Fruit fly (Drosophila melanogaster) whole organism, prepupa: ENCODE measurements around the gene CG33322.

Experiments used
- Blimp-1 ChIP-seq: fragments of 200-800 bp; sonication (Bioruptor generic); optimal IDR thresholded peaks from 3 replicates; lab custom pipeline; 2017; ENCODE audit warnings: missing biosample characterization, missing genetic modification characterization, mild to moderate bottlenecking, moderate library complexity, missing genetic modification reagents
- CG10631 ChIP-seq: fragments of 200-800 bp; sonication (Bioruptor generic); optimal IDR thresholded peaks from 2 replicates; lab custom pipeline; 2016; ENCODE audit warnings: missing biosample characterization, missing genetic modification characterization
- CG10669 ChIP-seq: fragments of 200-800 bp; sonication (Bioruptor generic); optimal IDR thresholded peaks from 3 replicates; lab custom pipeline; 2018; ENCODE audit warnings: missing biosample characterization, mild to moderate bottlenecking, missing genetic modification characterization, moderate library complexity
- CG11294 ChIP-seq: fragments of 200-800 bp; sonication (Bioruptor generic); IDR thresholded peaks from 2 replicates; pipeline ENCODE4 v1.3.6; 2022; ENCODE audit warnings: missing biosample characterization, missing genetic modification characterization
- CG15336 ChIP-seq: fragments of 200-800 bp; sonication (Bioruptor generic); IDR thresholded peaks from 2 replicates; pipeline ENCODE4 v1.3.6; 2022; ENCODE audit warnings: missing biosample characterization, missing genetic modification characterization
- CG16779 ChIP-seq: fragments of 200-800 bp; sonication (Bioruptor generic); optimal IDR thresholded peaks from 3 replicates; lab custom pipeline; 2017; ENCODE audit warnings: missing biosample characterization, mild to moderate bottlenecking, missing genetic modification characterization
- CG3032 ChIP-seq: fragments of 200-800 bp; optimal IDR thresholded peaks from 2 replicates; lab custom pipeline; 2019; ENCODE audit warnings: missing biosample characterization, mild to moderate bottlenecking, missing genetic modification characterization, moderate library complexity
- CG31627 ChIP-seq: fragments of 200-800 bp; sonication (Bioruptor generic); optimal IDR thresholded peaks from 3 replicates; lab custom pipeline; 2016; ENCODE audit warnings: missing biosample characterization, missing genetic modification characterization
- CG34406 ChIP-seq: fragments of 200-800 bp; sonication (Bioruptor generic); optimal IDR thresholded peaks from 3 replicates; lab custom pipeline; 2016; ENCODE audit warnings: missing biosample characterization, missing genetic modification characterization
- CG3919 ChIP-seq: fragments of 200-800 bp; sonication (Bioruptor generic); optimal IDR thresholded peaks from 3 replicates; lab custom pipeline; 2016; ENCODE audit warnings: missing biosample characterization, missing genetic modification characterization
- CG4318 ChIP-seq: fragments of 200-800 bp; sonication (Bioruptor generic); optimal IDR thresholded peaks from 3 replicates; lab custom pipeline; 2017; ENCODE audit warnings: missing biosample characterization, mild to moderate bottlenecking, missing genetic modification characterization
- CG6276 ChIP-seq: fragments of 200-800 bp; sonication (Bioruptor generic); optimal IDR thresholded peaks from 2 replicates; lab custom pipeline; 2017; ENCODE audit warnings: missing biosample characterization, mild to moderate bottlenecking, missing genetic modification characterization
- CG6792 ChIP-seq: fragments of 200-800 bp; sonication (Bioruptor generic); optimal IDR thresholded peaks from 3 replicates; lab custom pipeline; 2016; ENCODE audit warnings: missing biosample characterization, missing genetic modification characterization
- CG6808 ChIP-seq: fragments of 200-800 bp; sonication (Bioruptor generic); optimal IDR thresholded peaks from 3 replicates; lab custom pipeline; 2017; ENCODE audit warnings: missing biosample characterization, missing genetic modification characterization, mild to moderate bottlenecking, moderate library complexity, missing genetic modification reagents
- CG6854 ChIP-seq: fragments of 200-800 bp; sonication (Bioruptor generic); optimal IDR thresholded peaks from 2 replicates; lab custom pipeline; 2017; ENCODE audit warnings: missing biosample characterization, mild to moderate bottlenecking, missing genetic modification characterization
- CG8119 ChIP-seq: fragments of 200-800 bp; sonication (Bioruptor generic); IDR thresholded peaks from 3 replicates; pipeline ENCODE4 v1.3.6; 2022; ENCODE audit warnings: missing biosample characterization, missing genetic modification characterization
- CG8319 ChIP-seq: fragments of 200-800 bp; sonication (Bioruptor generic); optimal IDR thresholded peaks from 3 replicates; lab custom pipeline; 2016; ENCODE audit warnings: missing biosample characterization, missing genetic modification characterization
- CG8632 ChIP-seq: fragments of 200-800 bp; sonication (Bioruptor generic); optimal IDR thresholded peaks from 3 replicates; lab custom pipeline; 2016; ENCODE audit warnings: missing biosample characterization, missing genetic modification characterization
- CG9139 ChIP-seq: fragments of 200-800 bp; sonication (Bioruptor generic); optimal IDR thresholded peaks from 3 replicates; lab custom pipeline; 2017; ENCODE audit warnings: missing biosample characterization, mild to moderate bottlenecking, missing genetic modification characterization
- Eip75B ChIP-seq: fragments of 200-800 bp; sonication (Bioruptor generic); optimal IDR thresholded peaks from 3 replicates; lab custom pipeline; 2016; ENCODE audit warnings: missing biosample characterization, missing genetic modification characterization
- Eip78C ChIP-seq: fragments of 200-800 bp; sonication (Bioruptor generic); peaks from one replicate; lab custom pipeline; 2016; ENCODE audit warnings: missing biosample characterization, missing genetic modification characterization
- Eip93F ChIP-seq: fragments of 200-800 bp; sonication (Bioruptor generic); optimal IDR thresholded peaks from 2 replicates; lab custom pipeline; 2016; ENCODE audit warnings: missing biosample characterization, mild to moderate bottlenecking, missing genetic modification characterization
- Gug ChIP-seq: fragments of 200-800 bp; sonication (Bioruptor generic); IDR thresholded peaks from 2 replicates; pipeline ENCODE4 v1.3.6; 2022; ENCODE audit warnings: missing biosample characterization, missing genetic modification characterization
- Hr38 ChIP-seq: sonication (Bioruptor generic); optimal IDR thresholded peaks from 2 replicates; lab custom pipeline; 2016; ENCODE audit warnings: missing biosample characterization, missing genetic modification characterization
- Hr39 ChIP-seq: fragments of 200-800 bp; sonication (Bioruptor generic); optimal IDR thresholded peaks from 2 replicates; lab custom pipeline; 2016; ENCODE audit warnings: missing biosample characterization, missing genetic modification characterization
- Hr4 ChIP-seq: fragments of 200-800 bp; sonication (Bioruptor generic); optimal IDR thresholded peaks from 3 replicates; lab custom pipeline; 2016; ENCODE audit warnings: missing biosample characterization, missing genetic modification characterization
- Lpt ChIP-seq: fragments of 200-800 bp; sonication (Bioruptor generic); optimal IDR thresholded peaks from 3 replicates; lab custom pipeline; 2016; ENCODE audit warnings: missing biosample characterization, missing genetic modification characterization
- Met ChIP-seq: fragments of 200-800 bp; sonication (Bioruptor generic); optimal IDR thresholded peaks from 3 replicates; lab custom pipeline; 2016; ENCODE audit warnings: missing biosample characterization, missing genetic modification characterization
- OdsH ChIP-seq: fragments of 200-800 bp; sonication (Bioruptor generic); optimal IDR thresholded peaks from 3 replicates; lab custom pipeline; 2016; ENCODE audit warnings: missing biosample characterization, missing genetic modification characterization
- Smox ChIP-seq: fragments of 200-800 bp; sonication (Bioruptor generic); optimal IDR thresholded peaks from 3 replicates; lab custom pipeline; 2016; ENCODE audit warnings: missing biosample characterization, missing genetic modification characterization
- Sox14 ChIP-seq: fragments of 200-800 bp; sonication (Bioruptor generic); optimal IDR thresholded peaks from 3 replicates; lab custom pipeline; 2016; ENCODE audit warnings: missing biosample characterization, missing genetic modification characterization
- Sox15 ChIP-seq: fragments of 200-800 bp; sonication (Bioruptor generic); optimal IDR thresholded peaks from 3 replicates; lab custom pipeline; 2016; ENCODE audit warnings: missing biosample characterization, missing genetic modification characterization
- achi ChIP-seq: fragments of 200-800 bp; sonication (Bioruptor generic); optimal IDR thresholded peaks from 3 replicates; lab custom pipeline; 2016; ENCODE audit warnings: missing biosample characterization, missing genetic modification characterization
- acj6 ChIP-seq: fragments of 200-800 bp; sonication (Bioruptor generic); optimal IDR thresholded peaks from 3 replicates; lab custom pipeline; 2016; ENCODE audit warnings: missing biosample characterization, missing genetic modification characterization
- cyc ChIP-seq: fragments of 200-800 bp; sonication (Bioruptor generic); optimal IDR thresholded peaks from 3 replicates; lab custom pipeline; 2016; ENCODE audit warnings: missing biosample characterization, missing genetic modification characterization
- dac ChIP-seq: fragments of 200-800 bp; sonication (Bioruptor generic); optimal IDR thresholded peaks from 2 replicates; lab custom pipeline; 2017; ENCODE audit warnings: missing biosample characterization, mild to moderate bottlenecking, missing genetic modification characterization
- dsx ChIP-seq: fragments of 200-800 bp; optimal IDR thresholded peaks from 3 replicates; lab custom pipeline; 2019; ENCODE audit warnings: missing biosample characterization, mild to moderate bottlenecking, missing genetic modification characterization, moderate library complexity; ENCODE audit not compliant: poor library complexity, severe bottlenecking
- eg ChIP-seq: fragments of 200-800 bp; sonication (Bioruptor generic); IDR thresholded peaks from 3 replicates; pipeline ENCODE4 v1.3.6; 2022; ENCODE audit warnings: missing biosample characterization, missing genetic modification characterization
- fd59A ChIP-seq: fragments of 200-800 bp; sonication (Bioruptor generic); optimal IDR thresholded peaks from 2 replicates; lab custom pipeline; 2017; ENCODE audit warnings: missing biosample characterization, mild to moderate bottlenecking, missing genetic modification characterization, missing genetic modification reagents
- fd85E ChIP-seq: fragments of 200-800 bp; sonication (Bioruptor generic); optimal IDR thresholded peaks from 3 replicates; lab custom pipeline; 2016; ENCODE audit warnings: missing biosample characterization, missing genetic modification characterization
- fkh ChIP-seq: fragments of 200-800 bp; sonication (Bioruptor generic); optimal IDR thresholded peaks from 3 replicates; lab custom pipeline; 2017; ENCODE audit warnings: missing biosample characterization, mild to moderate bottlenecking, missing genetic modification characterization, moderate library complexity
- net ChIP-seq: fragments of 200-800 bp; sonication (Bioruptor generic); optimal IDR thresholded peaks from 3 replicates; lab custom pipeline; 2016; ENCODE audit warnings: missing biosample characterization, missing genetic modification characterization
- pdm3 ChIP-seq: fragments of 200-800 bp; sonication (Bioruptor generic); optimal IDR thresholded peaks from 3 replicates; lab custom pipeline; 2016; ENCODE audit warnings: missing biosample characterization, missing genetic modification characterization
- salr ChIP-seq, 2 experiments: fragments of 200-800 bp; sonication (Bioruptor generic); optimal IDR thresholded peaks; 3 replicates each; lab custom pipeline; 2016 to 2018; ENCODE audit warnings: missing biosample characterization in 2 of 2, missing genetic modification characterization in 2 of 2, mild to moderate bottlenecking in 1 of 2
- spab ChIP-seq: fragments of 200-800 bp; sonication (Bioruptor generic); optimal IDR thresholded peaks from 2 replicates; lab custom pipeline; 2017; ENCODE audit warnings: missing biosample characterization, mild to moderate bottlenecking, missing genetic modification characterization, missing genetic modification reagents
- svp ChIP-seq: fragments of 200-800 bp; sonication (Bioruptor generic); peaks from one replicate; lab custom pipeline; 2016; ENCODE audit warnings: missing biosample characterization, missing genetic modification characterization
- topi ChIP-seq: fragments of 200-800 bp; sonication (Bioruptor generic); optimal IDR thresholded peaks from 3 replicates; lab custom pipeline; 2016; ENCODE audit warnings: missing biosample characterization, missing genetic modification characterization
- vri ChIP-seq: fragments of 200-800 bp; sonication (Bioruptor generic); optimal IDR thresholded peaks from 3 replicates; lab custom pipeline; 2016; ENCODE audit warnings: missing biosample characterization, mild to moderate bottlenecking, missing genetic modification characterization

Gene CG33322

DNA sequence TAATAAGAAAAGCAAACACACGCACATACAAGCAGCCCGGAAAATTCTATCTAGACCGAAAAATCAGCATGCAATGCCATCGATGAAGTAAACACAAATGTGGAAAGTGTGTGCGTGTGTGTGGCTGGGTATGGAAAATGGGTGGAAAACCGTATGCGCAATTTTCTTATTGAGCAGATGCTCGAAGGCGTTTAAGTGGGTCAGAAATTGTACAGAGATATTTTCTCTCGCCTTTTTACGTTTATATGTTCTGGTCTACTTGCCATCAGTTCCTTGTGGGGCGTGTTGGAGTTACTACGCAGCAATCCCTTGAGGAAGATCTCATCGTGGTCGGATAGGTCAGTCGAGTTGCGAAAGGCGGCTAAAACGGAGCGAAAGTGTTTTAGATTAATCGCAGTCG lies 20.3 kb downstream of the CG33322 start:
- TF ChIP-seq CG9139 (no peak), CG4318 (GFP tag; lab: Kevin White, UChicago) (no peak), pdm3 (GFP tag; lab: Kevin White, UChicago) (no peak), vri (GFP tag; lab: Kevin White, UChicago) (no peak), Met (no peak), dsx (no peak), salr (GFP tag; optimal IDR thresholded peaks at IDR 0.05; lab: Kevin White, UChicago) (no peak), Smox (GFP tag; lab: Kevin White, UChicago) (no peak), svp (no peak), CG8119 (GFP tag; lab: Robert Waterston, UW) (no peak), CG8319 (GFP tag; lab: Kevin White, UChicago) (no peak), CG16779 (tag; lab: Kevin White, UChicago) (no peak), topi (GFP tag; lab: Kevin White, UChicago) (no peak)

DNA sequence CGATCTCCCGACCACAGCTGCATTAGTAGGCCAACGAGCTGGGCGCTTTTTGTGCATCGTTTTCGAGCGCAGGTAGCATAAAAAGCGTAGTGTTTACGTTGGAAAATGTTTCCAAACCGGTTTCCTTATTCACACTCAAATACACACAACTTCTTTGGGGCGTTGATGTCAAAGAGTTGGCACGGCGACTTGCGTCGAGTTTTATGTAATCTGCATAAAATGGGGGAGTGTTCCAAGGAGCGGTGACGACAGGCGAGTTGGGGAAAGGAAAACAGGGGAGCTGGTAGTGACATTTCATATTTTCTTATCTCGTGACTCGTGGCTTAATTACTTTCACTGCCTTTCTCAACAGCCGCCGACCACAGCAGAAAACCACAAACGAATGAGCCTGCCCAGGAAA lies 21.4 kb downstream of the CG33322 start:
- TF ChIP-seq CG6808 (no peak), fd85E (GFP tag; lab: Kevin White, UChicago) (no peak), CG6792 (no peak), fd59A (GFP tag; lab: Kevin White, UChicago) (no peak), CG3032 (no peak), Blimp-1 (peak; percentile 10), CG3919 (GFP tag; lab: Kevin White, UChicago) (no peak), CG6854 (GFP tag; lab: Kevin White, UChicago) (peak; percentile 53), net (GFP tag; lab: Kevin White, UChicago) (no peak), CG8319 (GFP tag; lab: Kevin White, UChicago) (no peak), fkh (GFP tag; lab: Kevin White, UChicago) (no peak), Hr39 (GFP tag; lab: Kevin White, UChicago) (no peak), CG9139 (no peak), svp (no peak), CG11294 (no peak), salr (GFP tag; optimal IDR thresholded peaks at IDR 0.05; lab: Kevin White, UChicago) (no peak), eg (GFP tag; lab: Robert Waterston, UW) (peak; percentile 35; the same call in 1 of the 3 replicates), OdsH (GFP tag; lab: Kevin White, UChicago) (no peak), dac (GFP tag; lab: Kevin White, UChicago) (no peak), CG15336 (no peak), CG6276 (peak; percentile 11), Eip75B (GFP tag; lab: Kevin White, UChicago) (no peak), Smox (GFP tag; lab: Kevin White, UChicago) (no peak), Eip78C (no peak), spab (GFP tag; lab: Kevin White, UChicago) (no peak), Sox15 (GFP tag; lab: Kevin White, UChicago) (no peak)

DNA sequence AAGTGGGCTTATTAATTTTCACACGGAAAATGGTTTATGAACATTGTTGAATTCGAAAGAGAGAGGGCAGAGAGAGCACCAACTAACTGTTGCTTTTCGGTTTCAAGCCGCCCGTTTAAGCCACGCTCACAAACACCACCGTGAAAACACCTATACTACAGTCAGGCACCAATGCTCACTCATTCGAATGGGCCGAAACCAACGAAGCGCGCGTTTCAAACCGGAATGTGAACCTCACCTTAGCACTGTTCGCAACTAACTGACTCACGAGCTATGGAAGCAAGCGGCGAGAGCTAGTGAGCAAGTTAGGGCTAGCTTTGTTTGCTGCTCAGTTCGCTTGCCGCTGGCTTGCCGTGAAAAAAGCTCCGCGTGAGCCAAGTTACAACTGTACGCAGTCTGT lies 22.2 kb downstream of the CG33322 start:
- TF ChIP-seq Hr39 (GFP tag; lab: Kevin White, UChicago) (no peak), Eip93F (no peak), CG9139 (no peak), vri (GFP tag; lab: Kevin White, UChicago) (peak; percentile 20), Hr38 (GFP tag; lab: Kevin White, UChicago) (no peak), Met (peak; percentile 15), Lpt (no peak), CG8632 (no peak), achi (GFP tag; lab: Kevin White, UChicago) (no peak), CG31627 (GFP tag; lab: Kevin White, UChicago) (no peak), CG10631 (GFP tag; lab: Kevin White, UChicago) (no peak), cyc (no peak), eg (GFP tag; lab: Robert Waterston, UW) (peak; percentile 45; the same call in 1 of the 3 replicates), net (GFP tag; lab: Kevin White, UChicago) (no peak), CG6808 (peak; percentile 26), CG34406 (GFP tag; lab: Kevin White, UChicago) (no peak), CG10669 (GFP tag; lab: Kevin White, UChicago) (no peak), Blimp-1 (no peak), Hr4 (GFP tag; lab: Kevin White, UChicago) (no peak), CG15336 (no peak), OdsH (GFP tag; lab: Kevin White, UChicago) (no peak), dsx (peak; percentile 52), Sox15 (GFP tag; lab: Kevin White, UChicago) (no peak), Gug (GFP tag; lab: Robert Waterston, UW) (no peak), CG3919 (GFP tag; lab: Kevin White, UChicago) (peak; percentile 31), Sox14 (peak; percentile 2), topi (GFP tag; lab: Kevin White, UChicago) (peak; percentile 30), fd59A (GFP tag; lab: Kevin White, UChicago) (no peak), acj6 (GFP tag; lab: Kevin White, UChicago) (no peak)
